Fruit fly (Drosophila melanogaster) whole organism, embryonic: ENCODE measurements around the gene CG5381.
A peak's percentile ranks its signal among the peaks of the same experiment; 100 is the strongest.

ENCODE experiments used
- Abd-B ChIP-seq: fragments of 200-800 bp; sonication (Bioruptor generic); optimal IDR thresholded peaks from 2 replicates; lab custom pipeline; 2018; ENCODE audit warnings: missing biosample characterization, mild to moderate bottlenecking, missing genetic modification characterization, moderate library complexity
- Atf3 ChIP-seq: fragments of 200-800 bp; sonication (Bioruptor generic); optimal IDR thresholded peaks from 3 replicates; lab custom pipeline; 2016; ENCODE audit warnings: missing biosample characterization, missing genetic modification characterization
- B-H1 ChIP-seq: fragments of 200-800 bp; sonication (Bioruptor generic); IDR thresholded peaks from 3 replicates; pipeline ENCODE4 v1.3.6; 2022; ENCODE audit warnings: missing biosample characterization, missing genetic modification characterization
- CG10366 ChIP-seq: fragments of 200-800 bp; sonication (Bioruptor generic); IDR thresholded peaks from 2 replicates; pipeline ENCODE4 v1.3.6; 2022; ENCODE audit warnings: missing biosample characterization, missing genetic modification characterization
- CG10654 ChIP-seq: fragments of 200-800 bp; sonication (Bioruptor generic); optimal IDR thresholded peaks from 2 replicates; lab custom pipeline; 2016; ENCODE audit warnings: missing biosample characterization, missing genetic modification characterization
- CG10979 ChIP-seq: fragments of 200-800 bp; sonication (Bioruptor generic); optimal IDR thresholded peaks from 2 replicates; lab custom pipeline; 2018; ENCODE audit warnings: missing biosample characterization, mild to moderate bottlenecking, missing genetic modification characterization, moderate library complexity
- CG11723 ChIP-seq: fragments of 200-800 bp; sonication (Bioruptor generic); optimal IDR thresholded peaks from 2 replicates; lab custom pipeline; 2017; ENCODE audit warnings: missing biosample characterization, mild to moderate bottlenecking, missing genetic modification characterization
- CG12155 ChIP-seq: fragments of 200-800 bp; sonication (Bioruptor generic); optimal IDR thresholded peaks from 3 replicates; lab custom pipeline; 2016; ENCODE audit warnings: missing biosample characterization, missing genetic modification characterization
- CG12942 ChIP-seq: fragments of 200-800 bp; sonication (Bioruptor generic); optimal IDR thresholded peaks from 3 replicates; lab custom pipeline; 2016; ENCODE audit warnings: missing biosample characterization, missing genetic modification characterization
- CG13775 ChIP-seq: fragments of 200-800 bp; sonication (Bioruptor generic); optimal IDR thresholded peaks from 3 replicates; lab custom pipeline; 2017; ENCODE audit warnings: missing biosample characterization, mild to moderate bottlenecking, missing genetic modification characterization
- CG17385 ChIP-seq: fragments of 200-800 bp; sonication (Bioruptor generic); optimal IDR thresholded peaks from 3 replicates; lab custom pipeline; 2018; ENCODE audit warnings: missing biosample characterization, mild to moderate bottlenecking, missing genetic modification characterization
- CG17612 ChIP-seq: fragments of 200-800 bp; sonication (Bioruptor generic); IDR thresholded peaks from 2 replicates; pipeline ENCODE4 v1.3.6; 2022; ENCODE audit warnings: missing biosample characterization, missing genetic modification characterization
- CG1792 ChIP-seq: fragments of 200-800 bp; sonication (Bioruptor generic); optimal IDR thresholded peaks from 2 replicates; lab custom pipeline; 2016; ENCODE audit warnings: missing biosample characterization, missing genetic modification characterization
- CG18764 ChIP-seq: fragments of 200-800 bp; sonication (Bioruptor generic); optimal IDR thresholded peaks from 3 replicates; lab custom pipeline; 2016; ENCODE audit warnings: missing biosample characterization, missing genetic modification characterization
- CG2202 ChIP-seq: fragments of 200-800 bp; sonication (Bioruptor generic); optimal IDR thresholded peaks from 2 replicates; lab custom pipeline; 2018; ENCODE audit warnings: missing biosample characterization, mild to moderate bottlenecking, missing genetic modification characterization
- CG2712 ChIP-seq: fragments of 200-800 bp; optimal IDR thresholded peaks from 3 replicates; lab custom pipeline; 2019; ENCODE audit warnings: missing biosample characterization, mild to moderate bottlenecking, missing genetic modification characterization, moderate library complexity
- CG34224 ChIP-seq: fragments of 200-800 bp; sonication (Bioruptor generic); IDR thresholded peaks from 3 replicates; pipeline ENCODE4 v1.3.6; 2022; ENCODE audit warnings: missing biosample characterization, missing genetic modification characterization; ENCODE audit not compliant: partially characterized antibody
- CG4820 ChIP-seq: fragments of 200-800 bp; sonication (Bioruptor generic); optimal IDR thresholded peaks from 3 replicates; lab custom pipeline; 2016; ENCODE audit warnings: missing biosample characterization, missing genetic modification characterization
- CG5953 ChIP-seq: fragments of 200-800 bp; sonication (Bioruptor generic); IDR thresholded peaks from 2 replicates; pipeline ENCODE4 v1.3.6; 2022; ENCODE audit warnings: missing biosample characterization, missing genetic modification characterization
- CG8089 ChIP-seq: fragments of 200-800 bp; sonication (Bioruptor generic); optimal IDR thresholded peaks from 3 replicates; lab custom pipeline; 2016; ENCODE audit warnings: missing biosample characterization, missing genetic modification characterization
- CG8388 ChIP-seq: fragments of 200-800 bp; sonication (Bioruptor generic); optimal IDR thresholded peaks from 2 replicates; lab custom pipeline; 2019; ENCODE audit warnings: missing biosample characterization, mild to moderate bottlenecking, missing genetic modification characterization, moderate library complexity
- CG8765 ChIP-seq: fragments of 200-800 bp; sonication (Bioruptor generic); IDR thresholded peaks from 2 replicates; pipeline ENCODE4 v1.3.6; 2022; ENCODE audit warnings: missing biosample characterization, missing genetic modification characterization
- CG9876 ChIP-seq: fragments of 200-800 bp; sonication (Bioruptor generic); optimal IDR thresholded peaks from 2 replicates; lab custom pipeline; 2016; ENCODE audit warnings: missing biosample characterization, missing genetic modification characterization
- HHEX ChIP-seq: fragments of 200-800 bp; sonication (Bioruptor generic); optimal IDR thresholded peaks from 3 replicates; lab custom pipeline; 2017; ENCODE audit warnings: missing biosample characterization, mild to moderate bottlenecking, missing genetic modification characterization, missing genetic modification reagents
- HLH54F ChIP-seq: fragments of 200-800 bp; sonication (Bioruptor generic); optimal IDR thresholded peaks from 3 replicates; lab custom pipeline; 2016; ENCODE audit warnings: missing biosample characterization, missing genetic modification characterization
- HmgD ChIP-seq: fragments of 200-800 bp; sonication (Bioruptor generic); optimal IDR thresholded peaks from 3 replicates; lab custom pipeline; 2016; ENCODE audit warnings: missing biosample characterization, missing genetic modification characterization
- Lhr ChIP-seq: fragments of 200-800 bp; sonication (Bioruptor generic); optimal IDR thresholded peaks from 3 replicates; lab custom pipeline; 2017; ENCODE audit warnings: mild to moderate bottlenecking, missing biosample characterization, missing genetic modification reagents, missing genetic modification characterization
- MBD-R2 ChIP-seq: fragments of 200-800 bp; sonication (Bioruptor generic); IDR thresholded peaks from 2 replicates; pipeline ENCODE4 v1.3.6; 2022; ENCODE audit warnings: missing biosample characterization, missing genetic modification characterization
- NC2α ChIP-seq: fragments of 200-800 bp; sonication (Bioruptor generic); optimal IDR thresholded peaks from 2 replicates; lab custom pipeline; 2016; ENCODE audit warnings: missing biosample characterization, missing genetic modification characterization
- Neu2 ChIP-seq: fragments of 200-800 bp; sonication (Bioruptor generic); optimal IDR thresholded peaks from 3 replicates; lab custom pipeline; 2016; ENCODE audit warnings: missing biosample characterization, missing genetic modification characterization, borderline replicate concordance
- Scr ChIP-seq: fragments of 200-800 bp; sonication (Bioruptor generic); IDR thresholded peaks from 2 replicates; pipeline ENCODE4 v1.3.6; 2022; ENCODE audit warnings: missing biosample characterization, missing genetic modification characterization; ENCODE audit not compliant: partially characterized antibody
- Sox100B ChIP-seq: fragments of 200-800 bp; sonication (Bioruptor generic); optimal IDR thresholded peaks from 3 replicates; lab custom pipeline; 2018; ENCODE audit warnings: missing biosample characterization, mild to moderate bottlenecking, missing genetic modification characterization
- Ssrp ChIP-seq: fragments of 200-800 bp; sonication (Bioruptor generic); optimal IDR thresholded peaks from 2 replicates; lab custom pipeline; 2018; ENCODE audit warnings: missing biosample characterization, mild to moderate bottlenecking, missing genetic modification characterization, moderate library complexity
- Tbp ChIP-seq: fragments of >200 bp; optimal IDR thresholded peaks from 2 replicates; lab custom pipeline; 2018; ENCODE audit warnings: missing biosample characterization, missing genetic modification characterization
- bsh ChIP-seq, 2 experiments: fragments of 200-800 bp; sonication (Bioruptor generic); optimal IDR thresholded peaks; 2 replicates each; lab custom pipeline; 2017 to 2018; ENCODE audit warnings: mild to moderate bottlenecking in 2 of 2, missing biosample characterization in 2 of 2, missing genetic modification characterization in 2 of 2, moderate library complexity in 1 of 2
- chif ChIP-seq, 2 experiments: fragments of 200-800 bp; sonication (Bioruptor generic); optimal IDR thresholded peaks; 3 replicates each; lab custom pipeline; 2016; ENCODE audit warnings: missing biosample characterization in 2 of 2, missing genetic modification characterization in 2 of 2
- croc ChIP-seq: fragments of 200-800 bp; sonication (Bioruptor generic); conservative IDR thresholded peaks from 3 replicates; pipeline ENCODE4 v1.3.6; 2022; ENCODE audit warnings: missing biosample characterization, missing genetic modification characterization
- fd96Cb ChIP-seq: fragments of 200-800 bp; sonication (Bioruptor generic); optimal IDR thresholded peaks from 2 replicates; lab custom pipeline; 2018; ENCODE audit warnings: missing biosample characterization, mild to moderate bottlenecking, missing genetic modification characterization, moderate library complexity
- grau ChIP-seq: fragments of 200-800 bp; optimal IDR thresholded peaks from 3 replicates; lab custom pipeline; 2019; ENCODE audit warnings: missing biosample characterization, mild to moderate bottlenecking, missing genetic modification characterization, moderate library complexity
- grn ChIP-seq: fragments of 200-800 bp; sonication (Bioruptor generic); optimal IDR thresholded peaks from 3 replicates; lab custom pipeline; 2017; ENCODE audit warnings: missing biosample characterization, missing genetic modification characterization
- gsb ChIP-seq: fragments of 200-800 bp; sonication (Bioruptor generic); IDR thresholded peaks from 2 replicates; pipeline ENCODE4 v1.3.6; 2022; ENCODE audit warnings: missing biosample characterization, missing genetic modification characterization
- h ChIP-seq: fragments of >200 bp; optimal IDR thresholded peaks from 2 replicates; lab custom pipeline; 2017
- hbn ChIP-seq: fragments of 200-800 bp; sonication (Bioruptor generic); IDR thresholded peaks from 2 replicates; pipeline ENCODE4 v1.3.6; 2022; ENCODE audit warnings: missing biosample characterization, missing genetic modification characterization; ENCODE audit not compliant: partially characterized antibody
- hkb ChIP-seq, 2 experiments: fragments of 200-800 bp in 1 of 2; fragments of >200 bp in 1 of 2; sonication (Bioruptor generic) in 1 of 2; IDR thresholded peaks in 1 of 2; optimal IDR thresholded peaks in 1 of 2; 2 replicates each; pipeline versions ENCODE4 v1.3.6 to Lab custom; 2017 to 2022; ENCODE audit warnings: missing biosample characterization in 1 of 2, missing genetic modification characterization in 1 of 2
- kah ChIP-seq: fragments of 200-800 bp; sonication (Bioruptor generic); optimal IDR thresholded peaks from 2 replicates; lab custom pipeline; 2018; ENCODE audit warnings: missing biosample characterization, mild to moderate bottlenecking, missing genetic modification characterization
- mirr ChIP-seq: fragments of 200-800 bp; sonication (Bioruptor generic); optimal IDR thresholded peaks from 3 replicates; lab custom pipeline; 2018; ENCODE audit warnings: missing biosample characterization, mild to moderate bottlenecking, missing genetic modification characterization
- oc ChIP-seq: fragments of 200-800 bp; sonication (Bioruptor generic); optimal IDR thresholded peaks from 2 replicates; lab custom pipeline; 2018; ENCODE audit warnings: missing biosample characterization, mild to moderate bottlenecking, missing genetic modification characterization, moderate library complexity
- sug ChIP-seq: fragments of 200-800 bp; optimal IDR thresholded peaks from 2 replicates; lab custom pipeline; 2019; ENCODE audit warnings: missing biosample characterization, mild to moderate bottlenecking, missing genetic modification characterization, moderate library complexity
- usp ChIP-seq: fragments of >200 bp; optimal IDR thresholded peaks from 2 replicates; lab custom pipeline; 2017; ENCODE audit warnings: missing biosample characterization, missing genetic modification characterization
- vvl ChIP-seq: fragments of 200-800 bp; sonication (Bioruptor generic); IDR thresholded peaks from 2 replicates; pipeline ENCODE4 v1.3.6; 2022; ENCODE audit warnings: missing biosample characterization, missing genetic modification characterization
- zen2 ChIP-seq: fragments of 200-800 bp; sonication (Bioruptor generic); IDR thresholded peaks from 3 replicates; pipeline ENCODE4 v1.3.6; 2022; ENCODE audit warnings: missing biosample characterization, missing genetic modification characterization; ENCODE audit not compliant: partially characterized antibody

The CG5381 gene

dm6 chr2L:10356508-10356907, 33.6 kb upstream of the CG5381 start, which contains the start of the genes CtsL4 and ClpP (continued):
- TF ChIP-seq HmgD (GFP tag; lab: Kevin White, UChicago) (peak; percentile 57), CG12155 (GFP tag; lab: Kevin White, UChicago) (peak; percentile 32), grau (tag; lab: Kevin White, UChicago) (peak; percentile 60), Sox100B (GFP tag; lab: Kevin White, UChicago) (no peak), CG5953 (GFP tag; lab: Robert Waterston, UW) (no peak), CG13775 (GFP tag; lab: Kevin White, UChicago) (peak; percentile 37), chif (GFP tag; optimal IDR thresholded peaks at IDR 0.05; lab: Kevin White, UChicago) (peak in 1 of 2 experiments; percentile 39), grn (GFP tag; lab: Kevin White, UChicago) (no peak), CG9876 (GFP tag; lab: Kevin White, UChicago) (no peak), kah (no peak), CG4820 (GFP tag; lab: Kevin White, UChicago) (no peak), Tbp (no peak), vvl (peak; percentile 74), sug (tag; lab: Kevin White, UChicago) (no peak), Abd-B (GFP tag; lab: Kevin White, UChicago) (peak; percentile 46), NC2α (no peak), h (no peak), Ssrp (tag; lab: Kevin White, UChicago) (peak; percentile 8), CG1792 (GFP tag; lab: Kevin White, UChicago) (no peak), CG10366 (GFP tag; lab: Robert Waterston, UW) (peak; percentile 38; the same call in 1 of the 2 replicates), CG11723 (peak; percentile 99), zen2 (GFP tag; lab: Robert Waterston, UW) (no peak), hkb (optimal IDR thresholded peaks at IDR 0.05; lab: Kevin White, UChicago) (no peak), hkb (GFP tag; IDR thresholded peaks at IDR 0.05; lab: Robert Waterston, UW) (0 out of 2 replicates have a peak, but pooled peaks have one; percentile 34), Lhr (peak; percentile 62), HLH54F (GFP tag; lab: Kevin White, UChicago) (peak; percentile 34), bsh (GFP tag; optimal IDR thresholded peaks at IDR 0.05; lab: Kevin White, UChicago) (peak in 1 of 2 experiments; percentile 33), CG8089 (GFP tag; lab: Kevin White, UChicago) (peak; percentile 17), mirr (GFP tag; lab: Kevin White, UChicago) (no peak), CG8765 (GFP tag; lab: Robert Waterston, UW) (no peak), CG17385 (peak; percentile 39), CG2202 (no peak), Atf3 (GFP tag; lab: Kevin White, UChicago) (no peak), HHEX (peak; percentile 27), oc (tag; lab: Kevin White, UChicago) (no peak), CG34224 (no peak), CG12942 (GFP tag; lab: Kevin White, UChicago) (peak; percentile 1), Neu2 (GFP tag; lab: Kevin White, UChicago) (no peak), CG2712 (tag; lab: Kevin White, UChicago) (peak; percentile 55), croc (GFP tag; lab: Robert Waterston, UW) (no peak; the same call in 2 of the 3 replicates), CG10979 (tag; lab: Kevin White, UChicago) (peak; percentile 28), usp (GFP tag; lab: Kevin White, UChicago) (no peak), B-H1 (GFP tag; lab: Robert Waterston, UW) (no peak; the same call in 2 of the 3 replicates), gsb (GFP tag; lab: Robert Waterston, UW) (no peak), CG17612 (no peak), CG8388 (GFP tag; lab: Kevin White, UChicago) (peak; percentile 68), hbn (no peak), MBD-R2 (GFP tag; lab: Robert Waterston, UW) (peak; percentile 95), CG18764 (GFP tag; lab: Kevin White, UChicago) (peak; percentile 17), Scr (GFP tag; lab: Robert Waterston, UW) (0 out of 2 replicates have a peak, but pooled peaks have one; percentile 23), fd96Cb (tag; lab: Kevin White, UChicago) (peak; percentile 37), CG10654 (GFP tag; lab: Kevin White, UChicago) (peak; percentile 4)
